Fruit fly (Drosophila melanogaster): ENCODE measurements around the gene CG42724.

DNA sequence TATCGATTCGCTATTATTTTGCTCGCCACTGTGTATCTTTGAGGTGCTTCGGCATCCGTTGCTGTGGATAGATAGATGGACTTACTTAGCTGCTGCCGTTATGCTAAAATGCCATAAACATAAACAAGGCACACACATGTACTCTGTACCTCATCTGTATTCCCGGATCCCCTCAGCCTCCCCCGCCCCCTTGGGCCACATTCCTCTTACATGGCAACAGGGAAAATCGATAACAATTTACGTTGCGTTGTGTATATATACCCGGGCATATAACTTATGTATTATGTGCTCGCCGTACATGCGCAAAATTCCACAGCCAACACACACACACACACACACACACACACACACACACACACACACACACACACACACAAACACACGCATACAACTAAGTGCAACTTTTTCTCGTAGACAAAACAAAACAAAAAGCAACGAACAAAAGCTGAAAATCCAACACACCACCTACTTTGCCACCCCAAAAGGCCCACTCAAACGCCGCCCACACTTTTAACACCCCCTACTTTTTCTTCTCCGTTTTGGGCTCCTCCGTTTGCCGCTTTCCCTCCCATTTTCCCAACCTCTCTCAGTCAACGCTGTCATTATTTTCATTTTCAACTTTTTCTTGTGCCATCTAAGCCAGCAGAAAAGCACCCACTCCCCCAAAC is 45.8 kb upstream of the CG42724 start:
- TF ChIP-seq Med (GFP tag): peak; percentile 72
- TF ChIP-seq so (GFP tag; IDR thresholded peaks at IDR 0.05): no peak
- TF ChIP-seq crol (GFP tag; IDR thresholded peaks at IDR 0.05): no peak
- no peak for TF ChIP-seq Dll (GFP tag; IDR thresholded peaks at IDR 0.05; ENCODE audit: partially characterized antibody)
- TF ChIP-seq Dip2 (GFP tag; IDR thresholded peaks at IDR 0.05): no peak
- TF ChIP-seq ind (GFP tag; optimal IDR thresholded peaks at IDR 0.05): no peak
- TF ChIP-seq lilli (GFP tag; optimal IDR thresholded peaks at IDR 0.05): no peak
- no peak for TF ChIP-seq CG3838 (GFP tag; optimal IDR thresholded peaks at IDR 0.05)
- TF ChIP-seq CG10565 (GFP tag; optimal IDR thresholded peaks at IDR 0.05): no peak
